ENCODE assay signal across 2 fruit fly cellular contexts in the genomic region with DNA sequence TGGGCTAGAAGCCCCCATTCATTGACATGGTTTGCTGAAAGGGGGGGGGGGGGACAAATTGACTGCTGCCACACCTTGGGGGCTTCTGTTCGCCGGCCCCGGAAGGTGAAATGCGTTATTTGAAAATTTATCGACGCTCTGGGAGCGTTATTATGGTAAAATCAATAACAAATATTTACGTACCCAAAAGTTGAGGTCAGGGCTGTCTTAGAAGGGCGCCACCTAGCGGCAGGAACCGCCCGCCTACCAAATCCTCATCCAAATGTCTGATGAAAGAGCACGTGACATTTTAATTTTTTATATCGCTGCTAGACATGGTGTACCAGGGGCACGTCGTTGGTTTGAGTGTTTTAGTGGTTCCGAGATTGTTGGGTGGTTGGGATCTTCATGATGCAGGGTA.
TF ChIP-seq lines count a peak whose summit lies in the region.

No protein-coding gene starts in this region.

- peak; percentile 73 to 75 for TF ChIP-seq CTCF in S2 (optimal IDR thresholded peaks at IDR 0.05; lab: Kevin White, UChicago)
- peak; percentile 74 for TF ChIP-seq CTCF in whole organism, embryonic (GFP tag; optimal IDR thresholded peaks at IDR 0.05; lab: Kevin White, UChicago)

TF ChIP-seq in whole organism, embryonic, 481 proteins besides CTCF, POLR2A, EP300 and RAD21:
- 0 out of 3 replicates have a peak, but pooled peaks have one; percentile 16 for TF ChIP-seq CG7357 (GFP tag; IDR thresholded peaks at IDR 0.05; lab: Robert Waterston, UW)
- TF ChIP-seq onecut (GFP tag; IDR thresholded peaks at IDR 0.05; lab: Robert Waterston, UW) = peak; percentile 52
- no peak for TF ChIP-seq toy (GFP tag; IDR thresholded peaks at IDR 0.05; lab: Robert Waterston, UW)
- TF ChIP-seq CG6272 (GFP tag; IDR thresholded peaks at IDR 0.05; lab: Robert Waterston, UW) = no peak
TF ChIP-seq in whole organism, embryonic: peak in this region for 2.
